Fruit fly (Drosophila melanogaster) whole organism, embryonic: ENCODE measurements around the gene raw.

Experiments used
- ATbp ChIP-seq: fragments of 200-800 bp; sonication (Bioruptor generic); optimal IDR thresholded peaks from 2 replicates; lab custom pipeline; 2017; ENCODE audit warnings: missing biosample characterization, mild to moderate bottlenecking, missing genetic modification characterization, missing genetic modification reagents
- B-H2 ChIP-seq: fragments of 200-800 bp; sonication (Bioruptor generic); optimal IDR thresholded peaks from 2 replicates; lab custom pipeline; 2018; ENCODE audit warnings: missing biosample characterization, mild to moderate bottlenecking, missing genetic modification characterization
- CG10267 ChIP-seq: fragments of 200-800 bp; sonication (Bioruptor generic); optimal IDR thresholded peaks from 2 replicates; lab custom pipeline; 2018; ENCODE audit warnings: missing biosample characterization, mild to moderate bottlenecking, missing genetic modification characterization, moderate library complexity
- CG10321 ChIP-seq: fragments of 200-800 bp; sonication (Bioruptor generic); IDR thresholded peaks from 2 replicates; pipeline ENCODE4 v1.3.6; 2022; ENCODE audit warnings: missing biosample characterization, missing genetic modification characterization
- CG10431 ChIP-seq: fragments of 200-800 bp; sonication (Bioruptor generic); optimal IDR thresholded peaks from 3 replicates; lab custom pipeline; 2018; ENCODE audit warnings: missing biosample characterization, mild to moderate bottlenecking, missing genetic modification characterization
- CG11560 ChIP-seq: fragments of 200-800 bp; sonication (Bioruptor generic); IDR thresholded peaks from 3 replicates; pipeline ENCODE4 v1.3.6; 2022; ENCODE audit warnings: missing biosample characterization, missing genetic modification characterization
- CG12942 ChIP-seq: fragments of 200-800 bp; sonication (Bioruptor generic); optimal IDR thresholded peaks from 3 replicates; lab custom pipeline; 2016; ENCODE audit warnings: missing biosample characterization, missing genetic modification characterization
- CG14441 ChIP-seq: fragments of 200-800 bp; sonication (Bioruptor generic); IDR thresholded peaks from 2 replicates; pipeline ENCODE4 v1.3.6; 2022; ENCODE audit warnings: missing biosample characterization, missing genetic modification characterization
- CG15073 ChIP-seq: fragments of 200-800 bp; sonication (Bioruptor generic); optimal IDR thresholded peaks from 2 replicates; lab custom pipeline; 2016; ENCODE audit warnings: missing biosample characterization, missing genetic modification characterization
- CG16815 ChIP-seq: fragments of 200-800 bp; sonication (Bioruptor generic); optimal IDR thresholded peaks from 3 replicates; lab custom pipeline; 2017; ENCODE audit warnings: missing biosample characterization, mild to moderate bottlenecking, missing genetic modification characterization
- CG18599 ChIP-seq: fragments of 200-800 bp; sonication (Bioruptor generic); optimal IDR thresholded peaks from 3 replicates; lab custom pipeline; 2017; ENCODE audit warnings: missing biosample characterization, missing genetic modification characterization, mild to moderate bottlenecking, moderate library complexity, missing genetic modification reagents
- CG18764 ChIP-seq: fragments of 200-800 bp; sonication (Bioruptor generic); optimal IDR thresholded peaks from 3 replicates; lab custom pipeline; 2016; ENCODE audit warnings: missing biosample characterization, missing genetic modification characterization
- CG2129 ChIP-seq: fragments of 200-800 bp; sonication (Bioruptor generic); IDR thresholded peaks from 2 replicates; pipeline ENCODE4 v1.3.6; 2022; ENCODE audit warnings: missing biosample characterization, missing genetic modification characterization; ENCODE audit not compliant: partially characterized antibody
- CG32772 ChIP-seq: fragments of 200-800 bp; sonication (Bioruptor generic); IDR thresholded peaks from 2 replicates; pipeline ENCODE4 v1.3.6; 2022; ENCODE audit warnings: missing biosample characterization, missing genetic modification characterization
- CG34422 ChIP-seq: fragments of 200-800 bp; sonication (Bioruptor generic); IDR thresholded peaks from 3 replicates; pipeline ENCODE4 v1.3.6; 2022; ENCODE audit warnings: missing biosample characterization, missing genetic modification characterization
- CG42726 ChIP-seq: fragments of 200-800 bp; sonication (Bioruptor generic); IDR thresholded peaks from 2 replicates; pipeline ENCODE4 v1.3.6; 2022; ENCODE audit warnings: missing biosample characterization, missing genetic modification characterization; ENCODE audit not compliant: partially characterized antibody
- CG4707 ChIP-seq: fragments of 200-800 bp; sonication (Bioruptor generic); optimal IDR thresholded peaks from 2 replicates; lab custom pipeline; 2018; ENCODE audit warnings: missing biosample characterization, mild to moderate bottlenecking, missing genetic modification characterization, moderate library complexity
- CG5180 ChIP-seq: fragments of 200-800 bp; sonication (Bioruptor generic); optimal IDR thresholded peaks from 3 replicates; lab custom pipeline; 2017; ENCODE audit warnings: missing biosample characterization, missing genetic modification characterization, mild to moderate bottlenecking, moderate library complexity, missing genetic modification reagents
- CG5245 ChIP-seq: fragments of 200-800 bp; sonication (Bioruptor generic); optimal IDR thresholded peaks from 3 replicates; lab custom pipeline; 2016; ENCODE audit warnings: missing biosample characterization, missing genetic modification characterization
- CG5953 ChIP-seq: fragments of 200-800 bp; sonication (Bioruptor generic); IDR thresholded peaks from 2 replicates; pipeline ENCODE4 v1.3.6; 2022; ENCODE audit warnings: missing biosample characterization, missing genetic modification characterization
- CG6175 ChIP-seq: fragments of 200-800 bp; sonication (Bioruptor generic); IDR thresholded peaks from 3 replicates; pipeline ENCODE4 v1.3.6; 2022; ENCODE audit warnings: missing biosample characterization, missing genetic modification characterization
- CG7372 ChIP-seq: fragments of 200-800 bp; sonication (Bioruptor generic); IDR thresholded peaks from 2 replicates; pipeline ENCODE4 v1.3.6; 2022; ENCODE audit warnings: missing biosample characterization, missing genetic modification characterization
- CG7745 ChIP-seq: fragments of 200-800 bp; sonication (Bioruptor generic); optimal IDR thresholded peaks from 2 replicates; lab custom pipeline; 2018; ENCODE audit warnings: missing biosample characterization, mild to moderate bottlenecking, missing genetic modification characterization, moderate library complexity
- CG8924 ChIP-seq: fragments of 200-800 bp; optimal IDR thresholded peaks from 3 replicates; lab custom pipeline; 2019; ENCODE audit warnings: missing biosample characterization, mild to moderate bottlenecking, missing genetic modification characterization, moderate library complexity
- CG9876 ChIP-seq: fragments of 200-800 bp; sonication (Bioruptor generic); optimal IDR thresholded peaks from 2 replicates; lab custom pipeline; 2016; ENCODE audit warnings: missing biosample characterization, missing genetic modification characterization
- CrebB ChIP-seq: fragments of 200-800 bp; sonication (Bioruptor generic); optimal IDR thresholded peaks from 3 replicates; lab custom pipeline; 2018; ENCODE audit warnings: missing biosample characterization, mild to moderate bottlenecking, missing genetic modification characterization
- Ets97D ChIP-seq: fragments of 200-800 bp; sonication (Bioruptor generic); optimal IDR thresholded peaks from 3 replicates; lab custom pipeline; 2016; ENCODE audit warnings: missing biosample characterization, missing genetic modification characterization
- HLH3B ChIP-seq: fragments of 200-800 bp; sonication (Bioruptor generic); IDR thresholded peaks from 2 replicates; pipeline ENCODE4 v1.3.6; 2022; ENCODE audit warnings: missing biosample characterization, missing genetic modification characterization
- Hr51 ChIP-seq, 2 experiments: fragments of 200-800 bp; sonication (Bioruptor generic); optimal IDR thresholded peaks; 2 replicates in 1 of 2; 3 replicates in 1 of 2; lab custom pipeline; 2016 to 2018; ENCODE audit warnings: missing biosample characterization in 2 of 2, missing genetic modification characterization in 2 of 2, mild to moderate bottlenecking in 1 of 2, moderate library complexity in 1 of 2
- Hr78 ChIP-seq, 2 experiments: fragments of 200-800 bp in 1 of 2; fragments of >200 bp in 1 of 2; sonication (Bioruptor generic) in 1 of 2; optimal IDR thresholded peaks; 2 replicates each; lab custom pipeline; 2017 to 2019; ENCODE audit warnings: missing biosample characterization in 2 of 2, missing genetic modification characterization in 2 of 2, mild to moderate bottlenecking in 1 of 2, moderate library complexity in 1 of 2
- Lhr ChIP-seq: fragments of 200-800 bp; sonication (Bioruptor generic); optimal IDR thresholded peaks from 3 replicates; lab custom pipeline; 2017; ENCODE audit warnings: mild to moderate bottlenecking, missing biosample characterization, missing genetic modification reagents, missing genetic modification characterization
- MESR4 ChIP-seq: fragments of 200-800 bp; sonication (Bioruptor generic); optimal IDR thresholded peaks from 2 replicates; lab custom pipeline; 2018; ENCODE audit warnings: missing biosample characterization, mild to moderate bottlenecking, missing genetic modification characterization, moderate library complexity
- Mad ChIP-seq: fragments of 200-800 bp; sonication (Bioruptor generic); optimal IDR thresholded peaks from 2 replicates; lab custom pipeline; 2016; ENCODE audit warnings: missing biosample characterization, missing genetic modification characterization
- NFAT ChIP-seq: fragments of 200-800 bp; sonication (Bioruptor generic); IDR thresholded peaks from 2 replicates; pipeline ENCODE4 v1.3.6; 2022; ENCODE audit warnings: missing biosample characterization, missing genetic modification characterization
- abd-A ChIP-seq: fragments of 200-800 bp; sonication (Bioruptor generic); optimal IDR thresholded peaks from 3 replicates; lab custom pipeline; 2019; ENCODE audit warnings: missing biosample characterization, mild to moderate bottlenecking, missing genetic modification characterization, moderate library complexity
- ara ChIP-seq: fragments of 200-800 bp; sonication (Bioruptor generic); IDR thresholded peaks from 2 replicates; pipeline ENCODE4 v1.3.6; 2022; ENCODE audit warnings: missing biosample characterization, missing genetic modification characterization
- ash1 ChIP-seq: fragments of 200-800 bp; sonication (Bioruptor generic); optimal IDR thresholded peaks from 2 replicates; lab custom pipeline; 2018; ENCODE audit warnings: missing biosample characterization, mild to moderate bottlenecking, missing genetic modification characterization
- cato ChIP-seq: fragments of 200-800 bp; sonication (Bioruptor generic); optimal IDR thresholded peaks from 2 replicates; lab custom pipeline; 2016; ENCODE audit warnings: missing biosample characterization, missing genetic modification characterization, borderline replicate concordance
- crol ChIP-seq: fragments of 200-800 bp; sonication (Bioruptor generic); IDR thresholded peaks from 2 replicates; pipeline ENCODE4 v1.3.6; 2022; ENCODE audit warnings: missing biosample characterization, missing genetic modification characterization
- danr ChIP-seq: fragments of 200-800 bp; sonication (Bioruptor generic); IDR thresholded peaks from 2 replicates; pipeline ENCODE4 v1.3.6; 2022; ENCODE audit warnings: missing biosample characterization, missing genetic modification characterization
- dimm ChIP-seq: fragments of 200-800 bp; sonication (Bioruptor generic); IDR thresholded peaks from 2 replicates; pipeline ENCODE4 v1.3.6; 2022; ENCODE audit warnings: missing biosample characterization, missing genetic modification characterization
- fu2 ChIP-seq: fragments of 200-800 bp; sonication (Bioruptor generic); optimal IDR thresholded peaks from 2 replicates; lab custom pipeline; 2016; ENCODE audit warnings: missing biosample characterization, missing genetic modification characterization
- gro ChIP-seq: fragments of 200-800 bp; sonication (Bioruptor generic); optimal IDR thresholded peaks from 2 replicates; lab custom pipeline; 2016; ENCODE audit warnings: missing biosample characterization, missing genetic modification characterization
- h ChIP-seq: fragments of >200 bp; optimal IDR thresholded peaks from 2 replicates; lab custom pipeline; 2017
- ind ChIP-seq: fragments of 200-800 bp; sonication (Bioruptor generic); optimal IDR thresholded peaks from 3 replicates; lab custom pipeline; 2016; ENCODE audit warnings: missing biosample characterization, missing genetic modification characterization
- jumu ChIP-seq: fragments of 200-800 bp; sonication (Bioruptor generic); optimal IDR thresholded peaks from 3 replicates; lab custom pipeline; 2016; ENCODE audit warnings: missing biosample characterization, missing genetic modification characterization
- row ChIP-seq: fragments of 200-800 bp; sonication (Bioruptor generic); IDR thresholded peaks from 3 replicates; pipeline ENCODE4 v1.3.6; 2022; ENCODE audit warnings: missing biosample characterization, missing genetic modification characterization
- schlank ChIP-seq: fragments of 200-800 bp; sonication (Bioruptor generic); optimal IDR thresholded peaks from 2 replicates; lab custom pipeline; 2018; ENCODE audit warnings: missing biosample characterization, mild to moderate bottlenecking, missing genetic modification characterization
- sd ChIP-seq: fragments of 200-800 bp; sonication (Bioruptor generic); optimal IDR thresholded peaks from 3 replicates; lab custom pipeline; 2018; ENCODE audit warnings: missing biosample characterization, mild to moderate bottlenecking, missing genetic modification characterization, moderate library complexity
- shn ChIP-seq: fragments of 200-800 bp; sonication (Bioruptor generic); optimal IDR thresholded peaks from 3 replicates; lab custom pipeline; 2016; ENCODE audit warnings: missing biosample characterization, missing genetic modification characterization
- tll ChIP-seq, 2 experiments: fragments of 200-800 bp in 1 of 2; fragments of >200 bp in 1 of 2; sonication (Bioruptor generic) in 1 of 2; optimal IDR thresholded peaks; 2 replicates each; lab custom pipeline; 2017 to 2019; ENCODE audit warnings: missing biosample characterization in 2 of 2, missing genetic modification characterization in 2 of 2, mild to moderate bottlenecking in 1 of 2, moderate library complexity in 1 of 2

raw gene

dm6 chr2L:8694250-8694704 is 46.2 kb downstream of the raw start (continued):
- TF ChIP-seq schlank (tag; lab: Kevin White, UChicago), result peak; percentile 34
- no peak for TF ChIP-seq dimm
- no peak for TF ChIP-seq CG10321
- TF ChIP-seq abd-A, result peak; percentile 60
- TF ChIP-seq CG5953 (GFP tag; lab: Robert Waterston, UW), result 0 out of 2 replicates have a peak, but pooled peaks have one; percentile 11
- TF ChIP-seq CG8924 (tag; lab: Kevin White, UChicago), result no peak
- TF ChIP-seq ATbp, result peak; percentile 30
- no peak for TF ChIP-seq CG7745 (tag; lab: Kevin White, UChicago)
- TF ChIP-seq tll (GFP tag; optimal IDR thresholded peaks at IDR 0.05; lab: Kevin White, UChicago), result no peak
- TF ChIP-seq B-H2 (GFP tag; lab: Kevin White, UChicago), result peak; percentile 12
- TF ChIP-seq CG14441, result 0 out of 2 replicates have a peak, but pooled peaks have one; percentile 14
- no peak for TF ChIP-seq CG18764 (GFP tag; lab: Kevin White, UChicago)
- no peak for TF ChIP-seq CG5245 (GFP tag; lab: Kevin White, UChicago)
- TF ChIP-seq CG9876 (GFP tag; lab: Kevin White, UChicago), result no peak
- TF ChIP-seq CG6175 (GFP tag; lab: Robert Waterston, UW), result no peak
- TF ChIP-seq row (GFP tag; lab: Robert Waterston, UW), result peak; percentile 10; the same call in 1 of the 3 replicates
- TF ChIP-seq CG2129 (GFP tag; lab: Robert Waterston, UW), result no peak
- TF ChIP-seq cato, result no peak
- TF ChIP-seq CG16815 (GFP tag; lab: Kevin White, UChicago), result no peak
- no peak for TF ChIP-seq CG10267 (tag; lab: Kevin White, UChicago)
- TF ChIP-seq h (lab: Kevin White, UChicago), result no peak
- TF ChIP-seq fu2, result no peak
- TF ChIP-seq Ets97D (GFP tag; lab: Kevin White, UChicago), result no peak
- TF ChIP-seq Lhr (GFP tag; lab: Kevin White, UChicago), result no peak
- peak; percentile 35 for TF ChIP-seq ash1 (GFP tag; lab: Kevin White, UChicago)
- TF ChIP-seq ind (GFP tag; lab: Kevin White, UChicago), result no peak
- peak; percentile 63; the same call in 1 of the 2 replicates for TF ChIP-seq CG7372 (GFP tag; lab: Robert Waterston, UW)
- no peak for TF ChIP-seq CG11560 (tag; lab: Robert Waterston, UW)
- TF ChIP-seq sd (tag; lab: Kevin White, UChicago), result peak; percentile 29
- no peak for TF ChIP-seq Hr51 (GFP tag; optimal IDR thresholded peaks at IDR 0.05; lab: Kevin White, UChicago)
- no peak for TF ChIP-seq crol (GFP tag; lab: Robert Waterston, UW)
- TF ChIP-seq CG5180 (GFP tag; lab: Kevin White, UChicago), result no peak
- TF ChIP-seq Mad (GFP tag; lab: Kevin White, UChicago), result no peak
- TF ChIP-seq jumu (GFP tag; lab: Kevin White, UChicago), result no peak
- peak; percentile 9 for TF ChIP-seq CG4707 (GFP tag; lab: Kevin White, UChicago)
- peak; percentile 55 for TF ChIP-seq CrebB (tag; lab: Kevin White, UChicago)
- peak; percentile 70 for TF ChIP-seq gro (GFP tag; lab: Kevin White, UChicago)
- TF ChIP-seq NFAT (GFP tag; lab: Robert Waterston, UW), result no peak
- TF ChIP-seq CG42726 (GFP tag; lab: Robert Waterston, UW), result no peak
- TF ChIP-seq shn (GFP tag; lab: Kevin White, UChicago), result no peak
- no peak for TF ChIP-seq CG12942 (GFP tag; lab: Kevin White, UChicago)
- no peak for TF ChIP-seq MESR4 (GFP tag; lab: Kevin White, UChicago)
- TF ChIP-seq ara (GFP tag; lab: Robert Waterston, UW), result no peak
- TF ChIP-seq danr, result 0 out of 2 replicates have a peak, but pooled peaks have one; percentile 17
- no peak for TF ChIP-seq CG15073 (GFP tag; lab: Kevin White, UChicago)
- TF ChIP-seq CG34422 (GFP tag; lab: Robert Waterston, UW), result no peak
- no peak for TF ChIP-seq HLH3B (GFP tag; lab: Robert Waterston, UW)
- TF ChIP-seq CG32772 (GFP tag; lab: Robert Waterston, UW), result 0 out of 2 replicates have a peak, but pooled peaks have one; percentile 13
- TF ChIP-seq Hr78 (GFP tag; optimal IDR thresholded peaks at IDR 0.05; lab: Kevin White, UChicago), result peak in 1 of 2 experiments; percentile 3
- TF ChIP-seq CG10431 (GFP tag; lab: Kevin White, UChicago), result no peak
- TF ChIP-seq CG18599 (GFP tag; lab: Kevin White, UChicago), result peak; percentile 45
